Worm (Caenorhabditis elegans) whole organism, late embryonic: ENCODE results near the gene F08F8.10.

ENCODE experiments used
- ama-1 ChIP-seq: fragments of 150-350 bp; optimal IDR thresholded peaks from 2 replicates; lab custom pipeline; 2014
- ceh-19 ChIP-seq: fragments of 200-800 bp; sonication (Bioruptor generic); optimal IDR thresholded peaks from 2 replicates; lab custom pipeline; 2018; ENCODE audit warnings: mild to moderate bottlenecking, missing genetic modification characterization, missing compliant biosample characterization
- fax-1 ChIP-seq: sonication (generic microtip); optimal IDR thresholded peaks from 2 replicates; lab custom pipeline; 2016; ENCODE audit warnings: missing genotype, missing genetic modification characterization, missing compliant biosample characterization
- hlh-6 ChIP-seq: sonication (generic microtip); optimal IDR thresholded peaks from 2 replicates; lab custom pipeline; 2016; ENCODE audit warnings: missing genotype, missing genetic modification characterization, missing compliant biosample characterization
- pha-4 ChIP-seq: fragments of 150-350 bp; optimal IDR thresholded peaks from 2 replicates; lab custom pipeline; 2018; ENCODE audit warnings: missing biosample characterization, missing genetic modification reagents, missing genetic modification characterization
- pqm-1 ChIP-seq: sonication (generic microtip); optimal IDR thresholded peaks from 2 replicates; lab custom pipeline; 2016; ENCODE audit warnings: missing genetic modification characterization, missing compliant biosample characterization
- sox-2 ChIP-seq: fragments of 200-800 bp; sonication (Bioruptor generic); IDR thresholded peaks from 2 replicates; pipeline ENCODE4 v1.3.6; 2022; ENCODE audit warnings: missing genetic modification reagents, missing genetic modification characterization, missing compliant biosample characterization

DNA sequence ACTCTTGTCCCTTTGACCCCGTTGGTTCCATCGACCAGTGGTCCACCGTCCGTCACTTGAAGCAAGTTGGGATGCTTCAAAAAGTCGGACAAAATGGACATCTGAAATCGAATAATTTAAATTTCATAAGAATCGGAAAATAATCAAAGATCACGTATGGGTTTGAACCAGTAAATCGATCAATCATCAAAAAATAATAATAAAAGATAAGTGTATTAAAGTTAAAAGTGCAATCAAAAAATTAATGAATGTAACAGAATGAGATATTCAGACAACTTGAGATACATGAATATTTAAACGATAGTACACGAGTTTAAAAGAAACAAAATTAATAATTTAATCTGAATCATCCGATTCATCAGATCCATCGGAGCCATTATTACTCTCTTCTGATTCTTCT lies 21.8 kb upstream of the F08F8.10 start, which contains the start of gene T20B12.7:
- TF ChIP-seq ama-1 (lab: Kevin White, UChicago) (no peak), sox-2 (no peak), hlh-6 (tag; lab: Kevin White, UChicago) (no peak), ceh-19 (GFP tag; lab: Kevin White, UChicago) (no peak), fax-1 (tag; lab: Kevin White, UChicago) (no peak), pqm-1 (tag; lab: Kevin White, UChicago) (no peak), pha-4 (tag; lab: Kevin White, UChicago) (no peak)
